Worm (Caenorhabditis elegans): ENCODE data around the gene sri-78.

sri-78 gene

ce11 chrII:3221730-3222129 is 36.8 kb downstream of the sri-78 start, which contains the start of gene ZC239.14:
TSS of gene ZC239.14 (minus strand) at chrII:3222034.
- TF ChIP-seq unc-62 (GFP tag; optimal IDR thresholded peaks at IDR 0.05): no peak

- no peak for TF ChIP-seq unc-62 (GFP tag; optimal IDR thresholded peaks at IDR 0.05)
Measured at ce11 chrII:3222686-3223085, 37.7 kb downstream of the sri-78 start, which contains the start of gene ZC239.13. TSS of gene ZC239.13 (minus strand) at chrII:3222839.

ce11 chrII:3224631-3225030 is 39.7 kb downstream of the sri-78 start, which contains the start of gene ZC239.15:
TSS of gene ZC239.15 (minus strand) at chrII:3224731.
- TF ChIP-seq unc-62 (GFP tag; optimal IDR thresholded peaks at IDR 0.05): no peak

ce11 chrII:3225200-3225599 is 40.2 kb downstream of the sri-78 start, which contains the start of gene ZC239.16:
TSS of gene ZC239.16 (minus strand) at chrII:3225319.
- TF ChIP-seq unc-62 (GFP tag; optimal IDR thresholded peaks at IDR 0.05): no peak

- no peak for TF ChIP-seq unc-62 (GFP tag; optimal IDR thresholded peaks at IDR 0.05)
Measured at ce11 chrII:3225780-3226179, 40.8 kb downstream of the sri-78 start, which contains the start of gene ZC239.17. TSS of gene ZC239.17 (minus strand) at chrII:3225880.

- no peak for TF ChIP-seq unc-62 (GFP tag; optimal IDR thresholded peaks at IDR 0.05)
Measured at ce11 chrII:3230422-3230821, 45.5 kb downstream of the sri-78 start, which contains the start of gene srh-297. TSS of gene srh-297 (minus strand) at chrII:3230522.

ce11 chrII:3234725-3235124 is 49.8 kb downstream of the sri-78 start, which contains the start of gene C17F4.8:
TSS of gene C17F4.8 (minus strand) at chrII:3234825.
- TF ChIP-seq unc-62 (GFP tag; optimal IDR thresholded peaks at IDR 0.05): no peak
